Fruit fly (Drosophila melanogaster) whole organism, prepupa: ENCODE measurements around the gene fan.

Experiments
- CG11294 ChIP-seq: fragments of 200-800 bp; sonication (Bioruptor generic); IDR thresholded peaks from 2 replicates; pipeline ENCODE4 v1.3.6; 2022; ENCODE audit warnings: missing biosample characterization, missing genetic modification characterization
- CG31627 ChIP-seq: fragments of 200-800 bp; sonication (Bioruptor generic); optimal IDR thresholded peaks from 3 replicates; lab custom pipeline; 2016; ENCODE audit warnings: missing biosample characterization, missing genetic modification characterization
- CG3919 ChIP-seq: fragments of 200-800 bp; sonication (Bioruptor generic); optimal IDR thresholded peaks from 3 replicates; lab custom pipeline; 2016; ENCODE audit warnings: missing biosample characterization, missing genetic modification characterization
- Hr39 ChIP-seq: fragments of 200-800 bp; sonication (Bioruptor generic); optimal IDR thresholded peaks from 2 replicates; lab custom pipeline; 2016; ENCODE audit warnings: missing biosample characterization, missing genetic modification characterization
- cyc ChIP-seq: fragments of 200-800 bp; sonication (Bioruptor generic); optimal IDR thresholded peaks from 3 replicates; lab custom pipeline; 2016; ENCODE audit warnings: missing biosample characterization, missing genetic modification characterization
- dsx ChIP-seq: fragments of 200-800 bp; optimal IDR thresholded peaks from 3 replicates; lab custom pipeline; 2019; ENCODE audit warnings: missing biosample characterization, mild to moderate bottlenecking, missing genetic modification characterization, moderate library complexity; ENCODE audit not compliant: poor library complexity, severe bottlenecking
- eg ChIP-seq: fragments of 200-800 bp; sonication (Bioruptor generic); IDR thresholded peaks from 3 replicates; pipeline ENCODE4 v1.3.6; 2022; ENCODE audit warnings: missing biosample characterization, missing genetic modification characterization
- fd85E ChIP-seq: fragments of 200-800 bp; sonication (Bioruptor generic); optimal IDR thresholded peaks from 3 replicates; lab custom pipeline; 2016; ENCODE audit warnings: missing biosample characterization, missing genetic modification characterization
- salr ChIP-seq, 2 experiments: fragments of 200-800 bp; sonication (Bioruptor generic); optimal IDR thresholded peaks; 3 replicates each; lab custom pipeline; 2016 to 2018; ENCODE audit warnings: missing biosample characterization in 2 of 2, missing genetic modification characterization in 2 of 2, mild to moderate bottlenecking in 1 of 2

DNA sequence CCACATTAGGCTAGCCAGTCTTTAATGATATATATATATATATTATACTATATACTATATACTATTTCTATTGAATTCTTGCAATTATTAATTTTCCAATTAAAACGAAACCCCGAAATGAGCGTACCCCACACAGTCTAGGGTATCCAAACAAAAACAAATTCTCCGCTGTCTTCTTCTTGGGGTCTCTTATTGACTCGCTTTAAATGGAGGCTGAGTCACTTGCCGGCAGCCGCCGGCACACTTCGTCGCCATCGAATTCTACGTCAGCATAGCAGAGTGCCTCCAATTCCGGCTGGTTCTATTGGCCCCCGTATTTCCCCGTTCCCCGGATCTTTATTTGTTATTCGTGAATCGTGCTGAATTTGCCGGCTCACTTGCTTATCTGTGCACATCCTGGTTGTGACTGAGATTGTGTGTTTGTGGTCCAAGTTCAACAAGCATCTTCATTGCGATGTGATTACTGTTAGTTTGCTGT is 14.2 kb upstream of the fan start:
- TF ChIP-seq fd85E (GFP tag; lab: Kevin White, UChicago) (no peak), Hr39 (GFP tag; lab: Kevin White, UChicago) (no peak), CG3919 (no peak), dsx (no peak), salr (GFP tag; optimal IDR thresholded peaks at IDR 0.05; lab: Kevin White, UChicago) (no peak), CG11294 (GFP tag; lab: Robert Waterston, UW) (no peak), cyc (GFP tag; lab: Kevin White, UChicago) (no peak), eg (GFP tag; lab: Robert Waterston, UW) (no peak), CG31627 (GFP tag; lab: Kevin White, UChicago) (no peak)
